Worm (Caenorhabditis elegans): ENCODE measurements around the gene F39E9.6.

F39E9.6 gene

DNA sequence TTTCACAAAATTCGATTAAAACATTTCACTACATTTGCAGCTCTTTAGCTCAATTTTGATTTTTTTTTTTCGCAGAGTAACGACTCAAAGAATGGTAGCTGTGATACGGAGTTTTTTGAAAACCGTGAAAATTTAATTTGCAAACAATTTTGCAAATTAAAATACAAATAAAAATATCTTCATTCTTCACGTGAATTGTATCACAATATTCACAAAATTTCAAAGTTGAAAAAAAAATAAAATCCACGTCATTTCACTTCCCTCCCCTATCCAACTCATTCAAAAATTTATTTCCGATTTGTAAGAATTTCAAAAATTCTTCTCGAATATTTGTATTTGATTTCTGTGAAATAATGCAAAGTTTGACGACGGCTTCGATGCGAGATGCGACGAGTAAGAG is 34.7 kb downstream of the F39E9.6 start, which contains the start of gene wht-4:
Gene wht-4 (plus strand): TSS at position 301 of the 400 bp plus-strand sequence.
- TF ChIP-seq rcor-1 (GFP tag; IDR thresholded peaks at IDR 0.05), result no peak
- no peak for TF ChIP-seq ztf-18 (tag; optimal IDR thresholded peaks at IDR 0.05)
- TF ChIP-seq pha-4 (tag; optimal IDR thresholded peaks at IDR 0.05), result no peak
- TF ChIP-seq lir-1 (GFP tag; conservative IDR thresholded peaks at IDR 0.05), result no peak

DNA sequence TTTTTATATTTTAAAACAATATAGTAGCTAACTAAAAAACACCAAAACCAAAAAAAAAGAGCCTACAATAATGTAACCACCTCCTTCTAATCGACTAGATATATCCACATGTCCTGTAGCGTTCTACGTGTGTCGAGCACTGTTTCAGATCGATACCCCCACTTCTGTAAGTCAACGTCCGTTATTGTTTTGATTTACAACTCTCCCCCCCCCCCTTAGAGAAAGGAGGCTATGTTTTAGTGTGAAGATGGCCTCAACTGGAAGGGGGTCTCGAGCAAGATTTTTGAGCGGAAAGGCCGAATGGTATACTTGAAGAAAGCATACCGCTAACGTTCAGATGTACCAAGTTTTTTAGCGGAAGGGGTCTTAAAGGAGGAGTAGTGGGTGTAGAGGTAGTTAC is 35.7 kb downstream of the F39E9.6 start, which contains the start of gene F02E11.4:
Gene F02E11.4 (minus strand): TSS at position 101 of the 400 bp plus-strand sequence.
- TF ChIP-seq tbx-9 (tag; optimal IDR thresholded peaks at IDR 0.05; ENCODE audit: borderline replicate concordance) (no peak), Y95B8A.8 (GFP tag; IDR thresholded peaks at IDR 0.05) (no peak), Y53G8AR.9 (GFP tag; conservative IDR thresholded peaks at IDR 0.05) (no peak), athp-1 (tag; optimal IDR thresholded peaks at IDR 0.05) (no peak), nhr-90 (tag; optimal IDR thresholded peaks at IDR 0.05) (no peak), Y53F4B.3 (GFP tag; IDR thresholded peaks at IDR 0.05) (no peak), F52B5.7 (tag; optimal IDR thresholded peaks at IDR 0.05) (no peak), attf-6 (GFP tag; IDR thresholded peaks at IDR 0.05) (no peak), gei-17 (GFP tag; optimal IDR thresholded peaks at IDR 0.05) (no peak), snpc-1.1 (tag; optimal IDR thresholded peaks at IDR 0.05; ENCODE audit: insufficient read depth) (no peak), B0019.2 (GFP tag; conservative IDR thresholded peaks at IDR 0.05) (no peak), sea-2 (GFP tag; IDR thresholded peaks at IDR 0.05) (no peak)

DNA sequence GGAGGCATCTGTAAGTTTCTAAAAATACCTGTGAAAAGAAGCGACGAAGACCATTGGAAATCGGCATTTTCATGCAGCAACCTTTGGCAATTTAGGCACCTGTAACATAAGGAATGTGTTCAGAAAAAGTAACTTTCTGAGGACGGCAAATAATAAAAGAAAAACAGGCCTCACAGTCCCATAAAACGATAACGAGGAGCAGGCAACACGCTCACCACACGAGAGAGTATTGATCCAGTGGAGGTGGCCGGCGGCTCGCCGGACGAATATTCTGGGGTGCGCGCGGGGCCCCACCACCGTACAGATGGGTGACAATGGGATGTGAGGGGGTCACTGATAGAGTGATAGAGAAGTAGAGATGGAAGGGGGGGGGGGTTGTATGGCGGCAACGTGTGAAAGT is 38.4 kb downstream of the F39E9.6 start, which contains the start of gene F02E11.3:
Gene F02E11.3 (minus strand): TSS at position 101 of the 400 bp plus-strand sequence.
- TF ChIP-seq B0261.1 (tag; optimal IDR thresholded peaks at IDR 0.05) (no peak), zfh-2 (GFP tag; conservative IDR thresholded peaks at IDR 0.05) (0 out of 2 replicates have a peak, but pooled peaks have one; percentile 43), F22D6.2 (tag; optimal IDR thresholded peaks at IDR 0.05) (no peak), bed-1 (GFP tag; IDR thresholded peaks at IDR 0.05) (no peak), ZK185.1 (tag; optimal IDR thresholded peaks at IDR 0.05; ENCODE audit: poor library complexity, severe bottlenecking) (no peak), dpl-1 (GFP tag; optimal IDR thresholded peaks at IDR 0.05) (no peak)

DNA sequence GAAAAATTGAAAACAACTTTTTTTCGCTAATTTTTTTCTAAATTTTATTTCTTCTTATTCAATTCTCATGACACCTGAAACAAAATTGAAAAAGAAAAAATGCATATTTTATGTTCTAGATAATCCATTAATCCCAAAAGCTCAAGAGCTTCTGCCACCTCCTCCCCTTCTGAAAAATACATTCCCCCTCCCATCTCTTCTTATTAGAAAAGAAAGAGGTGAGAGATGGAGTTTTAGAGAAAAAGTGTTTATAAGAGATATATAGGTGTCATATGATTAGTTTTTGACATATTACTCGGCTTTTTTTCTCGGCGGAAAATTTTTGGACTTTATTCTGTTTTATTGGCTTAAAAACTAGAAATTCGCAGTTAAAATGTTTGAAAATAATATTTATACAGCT is 42.7 kb downstream of the F39E9.6 start:
- TF ChIP-seq C06A6.2 (GFP tag; conservative IDR thresholded peaks at IDR 0.05) (no peak), attf-5 (GFP tag; optimal IDR thresholded peaks at IDR 0.05) (no peak), ceh-58 (GFP tag; IDR thresholded peaks at IDR 0.05) (no peak), attf-3 (GFP tag; conservative IDR thresholded peaks at IDR 0.05) (no peak), sdz-38 (tag; optimal IDR thresholded peaks at IDR 0.05) (no peak), unc-130 (GFP tag; optimal IDR thresholded peaks at IDR 0.05) (no peak), ztf-28 (GFP tag; IDR thresholded peaks at IDR 0.05) (no peak), madf-3 (GFP tag; IDR thresholded peaks at IDR 0.05) (no peak), rpc-1 (optimal IDR thresholded peaks at IDR 0.05) (no peak), rpc-1 (tag; optimal IDR thresholded peaks at IDR 0.05) (no peak), dpff-1 (tag; optimal IDR thresholded peaks at IDR 0.05) (no peak), hlh-26 (GFP tag; conservative IDR thresholded peaks at IDR 0.05) (no peak), ama-1 (optimal IDR thresholded peaks at IDR 0.05) (no peak), ama-1 (GFP tag; optimal IDR thresholded peaks at IDR 0.05) (no peak), F33H1.4 (GFP tag; IDR thresholded peaks at IDR 0.05) (no peak)

Data from whole organism, young adult.